Fruit fly (Drosophila melanogaster) whole organism, embryonic: ENCODE data around the gene CG34180.
A peak's percentile ranks its signal among the peaks of the same experiment; 100 is the strongest.

Experiments used
- Atf6 ChIP-seq: fragments of 200-800 bp; sonication (Bioruptor generic); IDR thresholded peaks from 2 replicates; pipeline ENCODE4 v1.3.6; 2022; ENCODE audit warnings: missing biosample characterization, missing genetic modification characterization
- Bdp1 ChIP-seq: fragments of 200-800 bp; sonication (Bioruptor generic); optimal IDR thresholded peaks from 3 replicates; lab custom pipeline; 2016; ENCODE audit warnings: missing biosample characterization, missing genetic modification characterization
- Bgb ChIP-seq: fragments of 200-800 bp; sonication (Bioruptor generic); IDR thresholded peaks from 2 replicates; pipeline ENCODE4 v1.3.6; 2022; ENCODE audit warnings: missing biosample characterization, missing genetic modification characterization; ENCODE audit not compliant: partially characterized antibody
- Blimp-1 ChIP-seq: fragments of 200-800 bp; sonication (Bioruptor generic); optimal IDR thresholded peaks from 3 replicates; lab custom pipeline; 2018; ENCODE audit warnings: missing biosample characterization, missing genetic modification characterization, mild to moderate bottlenecking, moderate library complexity, missing genetic modification reagents
- CG10267 ChIP-seq: fragments of 200-800 bp; sonication (Bioruptor generic); optimal IDR thresholded peaks from 2 replicates; lab custom pipeline; 2018; ENCODE audit warnings: missing biosample characterization, mild to moderate bottlenecking, missing genetic modification characterization, moderate library complexity
- CG10565 ChIP-seq: fragments of 200-800 bp; sonication (Bioruptor generic); optimal IDR thresholded peaks from 3 replicates; lab custom pipeline; 2016; ENCODE audit warnings: missing biosample characterization, mild to moderate bottlenecking, missing genetic modification characterization
- CG10959 ChIP-seq: fragments of 200-800 bp; sonication (Bioruptor generic); IDR thresholded peaks from 2 replicates; pipeline ENCODE4 v1.3.6; 2022; ENCODE audit warnings: missing biosample characterization, missing genetic modification characterization
- CG13775 ChIP-seq: fragments of 200-800 bp; sonication (Bioruptor generic); optimal IDR thresholded peaks from 3 replicates; lab custom pipeline; 2017; ENCODE audit warnings: missing biosample characterization, mild to moderate bottlenecking, missing genetic modification characterization
- CG1603 ChIP-seq: fragments of 200-800 bp; sonication (Bioruptor generic); optimal IDR thresholded peaks from 2 replicates; lab custom pipeline; 2019; ENCODE audit warnings: missing biosample characterization, mild to moderate bottlenecking, missing genetic modification characterization, moderate library complexity
- CG2875 ChIP-seq: fragments of 200-800 bp; sonication (Bioruptor generic); optimal IDR thresholded peaks from 2 replicates; lab custom pipeline; 2017; ENCODE audit warnings: missing biosample characterization, mild to moderate bottlenecking, missing genetic modification characterization, missing genetic modification reagents
- CG31224 ChIP-seq: fragments of 200-800 bp; sonication (Bioruptor generic); IDR thresholded peaks from 2 replicates; pipeline ENCODE4 v1.3.6; 2022; ENCODE audit warnings: missing biosample characterization, missing genetic modification characterization
- CG31365 ChIP-seq: fragments of 200-800 bp; sonication (Bioruptor generic); optimal IDR thresholded peaks from 2 replicates; lab custom pipeline; 2018; ENCODE audit warnings: missing biosample characterization, mild to moderate bottlenecking, missing genetic modification characterization
- CG3407 ChIP-seq: fragments of 200-800 bp; sonication (Bioruptor generic); optimal IDR thresholded peaks from 2 replicates; lab custom pipeline; 2018; ENCODE audit warnings: missing biosample characterization, mild to moderate bottlenecking, missing genetic modification characterization
- CG8388 ChIP-seq: fragments of 200-800 bp; sonication (Bioruptor generic); optimal IDR thresholded peaks from 2 replicates; lab custom pipeline; 2019; ENCODE audit warnings: missing biosample characterization, mild to moderate bottlenecking, missing genetic modification characterization, moderate library complexity
- Deaf1 ChIP-seq: fragments of 200-800 bp; optimal IDR thresholded peaks from 3 replicates; lab custom pipeline; 2019; ENCODE audit warnings: missing biosample characterization, mild to moderate bottlenecking, missing genetic modification characterization, moderate library complexity
- Dip3 ChIP-seq: fragments of 200-800 bp; sonication (Bioruptor generic); optimal IDR thresholded peaks from 3 replicates; lab custom pipeline; 2016; ENCODE audit warnings: missing biosample characterization, missing genetic modification characterization
- Hr39 ChIP-seq: fragments of >200 bp; optimal IDR thresholded peaks from 2 replicates; lab custom pipeline; 2017
- Kr ChIP-seq: fragments of 200-800 bp; sonication (Bioruptor generic); optimal IDR thresholded peaks from 2 replicates; lab custom pipeline; 2017; ENCODE audit warnings: missing biosample characterization, mild to moderate bottlenecking, missing genetic modification characterization
- NFAT ChIP-seq: fragments of 200-800 bp; sonication (Bioruptor generic); IDR thresholded peaks from 2 replicates; pipeline ENCODE4 v1.3.6; 2022; ENCODE audit warnings: missing biosample characterization, missing genetic modification characterization
- Nf-YB ChIP-seq: fragments of 200-800 bp; sonication (Bioruptor generic); optimal IDR thresholded peaks from 3 replicates; lab custom pipeline; 2019; ENCODE audit warnings: missing biosample characterization, mild to moderate bottlenecking, missing genetic modification characterization, moderate library complexity
- Ptx1 ChIP-seq: fragments of 200-800 bp; sonication (Bioruptor generic); IDR thresholded peaks from 2 replicates; pipeline ENCODE4 v1.3.6; 2022; ENCODE audit warnings: missing biosample characterization, missing genetic modification characterization
- Stat92E ChIP-seq, 3 experiments: fragments of >200 bp in 2 of 3; fragments of 200-800 bp in 1 of 3; sonication (Bioruptor generic) in 1 of 3; optimal IDR thresholded peaks; 2 replicates each; lab custom pipeline; 2017 to 2019; ENCODE audit warnings: missing biosample characterization in 3 of 3, missing genetic modification characterization in 3 of 3, mild to moderate bottlenecking in 1 of 3, moderate library complexity in 1 of 3
- TFAM ChIP-seq: fragments of 200-800 bp; sonication (Bioruptor generic); optimal IDR thresholded peaks from 2 replicates; lab custom pipeline; 2017; ENCODE audit warnings: missing biosample characterization, missing genetic modification characterization, inconsistent platforms
- Taf1 ChIP-seq: fragments of 200-800 bp; sonication (Bioruptor generic); IDR thresholded peaks from 2 replicates; pipeline ENCODE4 v1.3.6; 2022; ENCODE audit warnings: missing biosample characterization, missing genetic modification characterization
- Xbp1 ChIP-seq: fragments of 200-800 bp; sonication (Bioruptor generic); optimal IDR thresholded peaks from 3 replicates; lab custom pipeline; 2016; ENCODE audit warnings: missing biosample characterization, mild to moderate bottlenecking, missing genetic modification characterization
- YL-1 ChIP-seq: fragments of 200-800 bp; sonication (Bioruptor generic); optimal IDR thresholded peaks from 3 replicates; lab custom pipeline; 2017; ENCODE audit warnings: missing biosample characterization, mild to moderate bottlenecking, missing genetic modification characterization
- ato ChIP-seq: fragments of 200-800 bp; sonication (Bioruptor generic); IDR thresholded peaks from 2 replicates; pipeline ENCODE4 v1.3.6; 2022; ENCODE audit warnings: missing biosample characterization, missing genetic modification characterization; ENCODE audit not compliant: partially characterized antibody
- bab2 ChIP-seq: fragments of 200-800 bp; sonication (Bioruptor generic); optimal IDR thresholded peaks from 2 replicates; lab custom pipeline; 2016; ENCODE audit warnings: missing biosample characterization, missing genetic modification characterization
- cg ChIP-seq: fragments of 200-800 bp; sonication (Bioruptor generic); optimal IDR thresholded peaks from 3 replicates; lab custom pipeline; 2019; ENCODE audit warnings: missing biosample characterization, mild to moderate bottlenecking, missing genetic modification characterization, moderate library complexity
- chn ChIP-seq: fragments of 200-800 bp; sonication (Bioruptor generic); optimal IDR thresholded peaks from 2 replicates; lab custom pipeline; 2016; ENCODE audit warnings: missing biosample characterization, missing genetic modification characterization
- corto ChIP-seq: fragments of 200-800 bp; sonication (Bioruptor generic); optimal IDR thresholded peaks from 2 replicates; lab custom pipeline; 2016; ENCODE audit warnings: missing biosample characterization, mild to moderate bottlenecking, missing genetic modification characterization, moderate library complexity
- eyg ChIP-seq: fragments of 200-800 bp; sonication (Bioruptor generic); optimal IDR thresholded peaks from 3 replicates; lab custom pipeline; 2016; ENCODE audit warnings: missing biosample characterization, missing genetic modification characterization
- fd102C ChIP-seq: fragments of 200-800 bp; sonication (Bioruptor generic); optimal IDR thresholded peaks from 2 replicates; lab custom pipeline; 2018; ENCODE audit warnings: missing biosample characterization, mild to moderate bottlenecking, missing genetic modification characterization, moderate library complexity
- gro ChIP-seq: fragments of 200-800 bp; sonication (Bioruptor generic); optimal IDR thresholded peaks from 2 replicates; lab custom pipeline; 2016; ENCODE audit warnings: missing biosample characterization, missing genetic modification characterization
- lab ChIP-seq: fragments of 200-800 bp; sonication (Bioruptor generic); optimal IDR thresholded peaks from 3 replicates; lab custom pipeline; 2017; ENCODE audit warnings: missing biosample characterization, missing genetic modification characterization, mild to moderate bottlenecking, moderate library complexity, missing genetic modification reagents
- lola ChIP-seq, 3 experiments: fragments of >200 bp in 2 of 3; fragments of 200-800 bp in 1 of 3; sonication (Bioruptor generic) in 1 of 3; optimal IDR thresholded peaks; 2 replicates each; lab custom pipeline; 2017 to 2019; ENCODE audit warnings: missing biosample characterization in 3 of 3, missing genetic modification characterization in 3 of 3, mild to moderate bottlenecking in 1 of 3, moderate library complexity in 1 of 3
- maf-S ChIP-seq: fragments of 200-800 bp; sonication (Bioruptor generic); optimal IDR thresholded peaks from 2 replicates; lab custom pipeline; 2016; ENCODE audit warnings: missing biosample characterization, missing genetic modification characterization
- nau ChIP-seq: fragments of 200-800 bp; sonication (Bioruptor generic); optimal IDR thresholded peaks from 3 replicates; lab custom pipeline; 2017; ENCODE audit warnings: missing biosample characterization, mild to moderate bottlenecking, missing genetic modification characterization, missing genetic modification reagents
- nom ChIP-seq: fragments of 200-800 bp; sonication (Bioruptor generic); optimal IDR thresholded peaks from 2 replicates; lab custom pipeline; 2017; ENCODE audit warnings: missing biosample characterization, missing genetic modification characterization, mild to moderate bottlenecking, moderate library complexity, missing genetic modification reagents
- pfk ChIP-seq: fragments of 200-800 bp; sonication (Bioruptor generic); optimal IDR thresholded peaks from 2 replicates; lab custom pipeline; 2018; ENCODE audit warnings: missing biosample characterization, mild to moderate bottlenecking, missing genetic modification characterization, moderate library complexity
- ro ChIP-seq: fragments of 200-800 bp; sonication (Bioruptor generic); IDR thresholded peaks from 2 replicates; pipeline ENCODE4 v1.3.6; 2022; ENCODE audit warnings: missing biosample characterization, missing genetic modification characterization
- sc ChIP-seq, 3 experiments: fragments of >200 bp in 2 of 3; fragments of 200-800 bp in 1 of 3; sonication (Bioruptor generic) in 1 of 3; optimal IDR thresholded peaks; 2 replicates in 2 of 3; 3 replicates in 1 of 3; lab custom pipeline; 2017; ENCODE audit warnings: mild to moderate bottlenecking in 1 of 3, missing biosample characterization in 1 of 3, missing genetic modification characterization in 1 of 3, missing genetic modification reagents in 1 of 3
- sens ChIP-seq: fragments of 200-800 bp; sonication (Bioruptor generic); peaks from one replicate; lab custom pipeline; 2016; ENCODE audit warnings: missing biosample characterization, missing genetic modification characterization
- ssp ChIP-seq: fragments of 200-800 bp; sonication (Bioruptor generic); IDR thresholded peaks from 2 replicates; pipeline ENCODE4 v1.3.6; 2022; ENCODE audit warnings: missing biosample characterization, missing genetic modification characterization
- stwl ChIP-seq: fragments of 200-800 bp; sonication (Bioruptor generic); optimal IDR thresholded peaks from 3 replicates; lab custom pipeline; 2018; ENCODE audit warnings: missing biosample characterization, mild to moderate bottlenecking, missing genetic modification characterization, moderate library complexity
- tap ChIP-seq: fragments of 200-800 bp; optimal IDR thresholded peaks from 3 replicates; lab custom pipeline; 2019; ENCODE audit warnings: missing biosample characterization, mild to moderate bottlenecking, missing genetic modification characterization, moderate library complexity
- tin ChIP-seq: fragments of 200-800 bp; sonication (Bioruptor generic); optimal IDR thresholded peaks from 3 replicates; lab custom pipeline; 2016; ENCODE audit warnings: missing biosample characterization, missing genetic modification characterization
- trem ChIP-seq: fragments of 200-800 bp; optimal IDR thresholded peaks from 3 replicates; lab custom pipeline; 2019; ENCODE audit warnings: missing biosample characterization, mild to moderate bottlenecking, missing genetic modification characterization, moderate library complexity

CG34180 gene

dm6 chr2L:6019352-6020131 lies 40.8 kb upstream of the CG34180 start, which contains the start of gene H2.0 (continued):
- TF ChIP-seq Kr (GFP tag; lab: Kevin White, UChicago) (peak; percentile 7), TFAM (GFP tag; lab: Kevin White, UChicago) (no peak), Blimp-1 (GFP tag; lab: Kevin White, UChicago) (no peak), Ptx1 (GFP tag; lab: Robert Waterston, UW) (0 out of 2 replicates have a peak, but pooled peaks have one; percentile 15), lola (GFP tag; optimal IDR thresholded peaks at IDR 0.05; lab: Kevin White, UChicago) (peak in 1 of 3 experiments; percentile 65), Xbp1 (GFP tag; lab: Kevin White, UChicago) (peak; percentile 22), lab (GFP tag; lab: Kevin White, UChicago) (peak; percentile 27), CG10565 (GFP tag; lab: Kevin White, UChicago) (no peak), CG10267 (tag; lab: Kevin White, UChicago) (peak; percentile 27), CG10959 (GFP tag; lab: Robert Waterston, UW) (no peak), CG31365 (tag; lab: Kevin White, UChicago) (no peak), trem (tag; lab: Kevin White, UChicago) (peak; percentile 23), sens (GFP tag; lab: Kevin White, UChicago) (peak; percentile 81), CG8388 (GFP tag; lab: Kevin White, UChicago) (no peak), ssp (GFP tag; lab: Robert Waterston, UW) (no peak), CG3407 (GFP tag; lab: Kevin White, UChicago) (peak; percentile 21), nau (no peak), CG13775 (GFP tag; lab: Kevin White, UChicago) (peak; percentile 25), CG2875 (GFP tag; lab: Kevin White, UChicago) (peak; percentile 20), sc (optimal IDR thresholded peaks at IDR 0.05; lab: Kevin White, UChicago) (no peak), sc (GFP tag; optimal IDR thresholded peaks at IDR 0.05; lab: Kevin White, UChicago) (peak; percentile 37), chn (GFP tag; lab: Kevin White, UChicago) (peak; percentile 30), Atf6 (GFP tag; lab: Robert Waterston, UW) (no peak), Bgb (GFP tag; lab: Robert Waterston, UW) (0 out of 2 replicates have a peak, but pooled peaks have one; percentile 10), stwl (tag; lab: Kevin White, UChicago) (no peak), fd102C (GFP tag; lab: Kevin White, UChicago) (peak; percentile 3), corto (GFP tag; lab: Kevin White, UChicago) (no peak), tin (GFP tag; lab: Kevin White, UChicago) (peak; percentile 10), CG31224 (0 out of 2 replicates have a peak, but pooled peaks have one; percentile 26), ro (no peak), cg (peak; percentile 78), Nf-YB (GFP tag; lab: Kevin White, UChicago) (peak; percentile 97), tap (tag; lab: Kevin White, UChicago) (no peak), NFAT (GFP tag; lab: Robert Waterston, UW) (no peak), nom (GFP tag; lab: Kevin White, UChicago) (no peak), Dip3 (GFP tag; lab: Kevin White, UChicago) (no peak)

DNA sequence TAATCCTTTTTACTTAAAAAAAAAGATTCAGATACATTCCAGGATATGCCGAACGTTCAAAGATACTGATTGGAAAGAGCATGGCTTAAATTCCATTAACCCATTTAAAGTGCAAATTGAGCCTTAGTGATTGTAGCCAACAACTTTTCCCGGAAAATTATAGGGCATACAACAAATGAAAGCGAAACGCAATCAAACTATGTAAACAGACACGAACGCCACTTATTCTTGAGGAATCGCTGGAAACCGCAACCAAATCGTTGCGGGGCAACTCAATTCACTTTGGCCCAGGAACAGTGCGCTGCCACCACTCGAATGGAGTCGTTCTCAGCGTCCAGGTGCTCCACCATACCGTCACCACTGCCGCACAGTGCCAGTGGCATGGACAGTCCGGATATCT lies 39.8 kb upstream of the CG34180 start, which contains the start of gene CG13996:
CG13996 (plus strand) TSS at position 301 of the 400 bp plus-strand sequence.
- TF ChIP-seq ato (no peak), CG1603 (tag; lab: Kevin White, UChicago) (no peak), YL-1 (GFP tag; lab: Kevin White, UChicago) (no peak), gro (GFP tag; lab: Kevin White, UChicago) (no peak), Hr39 (no peak), Taf1 (GFP tag; lab: Robert Waterston, UW) (no peak), bab2 (GFP tag; lab: Kevin White, UChicago) (no peak), maf-S (GFP tag; lab: Kevin White, UChicago) (no peak), eyg (GFP tag; lab: Kevin White, UChicago) (no peak), Deaf1 (tag; lab: Kevin White, UChicago) (no peak), pfk (GFP tag; lab: Kevin White, UChicago) (no peak), Bdp1 (GFP tag; lab: Kevin White, UChicago) (no peak), Stat92E (GFP tag; optimal IDR thresholded peaks at IDR 0.05; lab: Kevin White, UChicago) (no peak)
